Worm (Caenorhabditis elegans) whole organism, L1 larva: ENCODE data around the gene dod-20.

Experiments
- lsy-2 ChIP-seq, 2 experiments: fragments of 150-350 bp; optimal IDR thresholded peaks; 2 replicates each; lab custom pipeline; 2014; ENCODE audit warnings: missing biosample characterization in 2 of 2, missing genetic modification characterization in 2 of 2
- unc-86 ChIP-seq: sonication (generic microtip); optimal IDR thresholded peaks from 2 replicates; lab custom pipeline; 2016; ENCODE audit warnings: missing genetic modification characterization, missing compliant biosample characterization
- ztf-11 ChIP-seq, 2 experiments: sonication (generic microtip); optimal IDR thresholded peaks; 2 replicates each; lab custom pipeline; 2016 to 2017; ENCODE audit warnings: missing genetic modification characterization in 2 of 2, missing biosample characterization in 1 of 2, missing compliant biosample characterization in 1 of 2

DNA sequence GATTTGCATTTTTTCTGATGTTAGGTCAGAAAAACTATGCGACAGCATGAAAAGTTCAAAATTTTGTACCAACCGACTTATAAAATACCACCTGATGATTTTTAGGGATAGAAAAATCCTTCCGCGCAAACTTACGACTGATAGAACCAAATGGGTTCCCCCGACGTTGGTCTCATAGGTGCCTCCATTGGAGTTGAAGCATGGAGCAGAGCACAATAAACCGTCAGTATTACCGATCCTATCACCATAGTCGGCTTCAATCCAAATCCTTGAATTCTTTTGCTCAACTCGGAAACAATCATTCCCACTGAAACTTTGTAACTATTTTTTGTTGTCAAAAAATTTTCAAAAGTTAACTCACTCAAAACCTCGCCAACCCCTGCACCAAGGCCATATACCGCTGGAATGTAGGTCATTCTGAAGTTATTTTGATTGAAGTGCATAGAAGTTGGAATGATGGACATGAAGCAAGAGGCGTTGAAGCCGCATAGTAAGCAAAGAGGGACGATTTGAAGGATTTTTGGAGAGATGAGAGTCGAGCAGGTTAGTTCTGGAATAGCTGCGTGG is 17.0 kb downstream of the dod-20 start:
- TF ChIP-seq unc-86 (tag; lab: Kevin White, UChicago) (no peak), lsy-2 (tag; optimal IDR thresholded peaks at IDR 0.05; lab: Kevin White, UChicago) (no peak), ztf-11 (tag; optimal IDR thresholded peaks at IDR 0.05; lab: Kevin White, UChicago) (no peak)
